Fruit fly (Drosophila melanogaster) S2 (cell line): ENCODE measurements around the gene slmb.

Source experiments
- CG8478 ChIP-seq: fragments of >200 bp; optimal IDR thresholded peaks from 2 replicates; lab custom pipeline; 2018
- CTCF ChIP-seq, 2 experiments: fragments of >200 bp; optimal IDR thresholded peaks; 2 replicates each; lab custom pipeline; 2018

- no peak for TF ChIP-seq CTCF (optimal IDR thresholded peaks at IDR 0.05; lab: Kevin White, UChicago)
- no peak for TF ChIP-seq CG8478
Observed at dm6 chr3R:21138220-21138754, 11.0 kb upstream of the slmb start, which contains the start of gene meigo.
